Worm (Caenorhabditis elegans) whole organism, early embryonic: Measurements from ENCODE around the gene ZK354.8.

ENCODE experiments used
- B0310.2 ChIP-seq: sonication (generic microtip); optimal IDR thresholded peaks from 2 replicates; lab custom pipeline; 2016; ENCODE audit warnings: mild to moderate bottlenecking, missing genetic modification characterization, missing compliant biosample characterization
- F13C5.2 ChIP-seq: sonication (generic microtip); optimal IDR thresholded peaks from 2 replicates; lab custom pipeline; 2017; ENCODE audit warnings: mild to moderate bottlenecking, missing genetic modification characterization, inconsistent platforms, missing compliant biosample characterization
- aly-1 ChIP-seq: sonication (generic microtip); optimal IDR thresholded peaks from 2 replicates; lab custom pipeline; 2016; ENCODE audit warnings: missing genetic modification characterization, missing compliant biosample characterization
- ama-1 ChIP-seq: fragments of 150-350 bp; optimal IDR thresholded peaks from 2 replicates; lab custom pipeline; 2014
- ceh-13 ChIP-seq: fragments of 200-800 bp; sonication (Bioruptor generic); optimal IDR thresholded peaks from 2 replicates; lab custom pipeline; 2018; ENCODE audit warnings: mild to moderate bottlenecking, missing genetic modification characterization, missing compliant biosample characterization
- ceh-36 ChIP-seq: sonication (generic microtip); optimal IDR thresholded peaks from 2 replicates; lab custom pipeline; 2016; ENCODE audit warnings: missing genetic modification characterization, inconsistent platforms, missing compliant biosample characterization
- ets-7 ChIP-seq: sonication (generic microtip); optimal IDR thresholded peaks from 2 replicates; lab custom pipeline; 2016; ENCODE audit warnings: missing genotype, missing genetic modification characterization, missing compliant biosample characterization
- flt-1 ChIP-seq: fragments of 200-800 bp; sonication (Bioruptor generic); IDR thresholded peaks from 2 replicates; pipeline ENCODE4 v1.3.6; 2022; ENCODE audit warnings: missing genetic modification characterization, missing compliant biosample characterization
- hmbx-1 ChIP-seq: sonication (generic microtip); optimal IDR thresholded peaks from 2 replicates; lab custom pipeline; 2016; ENCODE audit warnings: mild to moderate bottlenecking, missing genetic modification characterization, missing compliant biosample characterization
- hmg-4 ChIP-seq: fragments of 200-800 bp; sonication (Bioruptor generic); optimal IDR thresholded peaks from 2 replicates; lab custom pipeline; 2018; ENCODE audit warnings: mild to moderate bottlenecking, missing genetic modification characterization, missing compliant biosample characterization
- hnd-1 ChIP-seq: sonication (generic microtip); optimal IDR thresholded peaks from 2 replicates; lab custom pipeline; 2016; ENCODE audit warnings: missing genetic modification characterization, missing compliant biosample characterization
- pes-1 ChIP-seq: fragments of 200-800 bp; sonication (Bioruptor generic); IDR thresholded peaks from 2 replicates; pipeline ENCODE4 v1.3.6; 2022; ENCODE audit warnings: missing genetic modification reagents, missing genetic modification characterization, missing compliant biosample characterization
- scrt-1 ChIP-seq: fragments of 200-800 bp; sonication (Bioruptor generic); IDR thresholded peaks from 2 replicates; pipeline ENCODE4 v1.3.6; 2022; ENCODE audit warnings: missing genetic modification characterization, missing compliant biosample characterization
- sea-1 ChIP-seq: fragments of 200-800 bp; sonication (Bioruptor generic); conservative IDR thresholded peaks from 2 replicates; pipeline ENCODE4 v1.3.6; 2022; ENCODE audit warnings: missing genetic modification characterization, missing compliant biosample characterization
- tbx-11 ChIP-seq: fragments of 200-800 bp; sonication (Bioruptor generic); IDR thresholded peaks from 2 replicates; pipeline ENCODE4 v1.3.6; 2022; ENCODE audit warnings: missing genetic modification characterization, missing compliant biosample characterization
- tbx-37 ChIP-seq: fragments of 200-800 bp; sonication (Bioruptor generic); conservative IDR thresholded peaks from 2 replicates; pipeline ENCODE4 v1.3.6; 2022; ENCODE audit warnings: missing genetic modification reagents, missing genetic modification characterization, missing compliant biosample characterization
- tra-4 ChIP-seq: sonication (generic microtip); optimal IDR thresholded peaks from 2 replicates; lab custom pipeline; 2017; ENCODE audit warnings: missing genetic modification characterization, missing compliant biosample characterization

The ZK354.8 gene

ce11 chrIV:5287190-5287589 lies 18.8 kb downstream of the ZK354.8 start:
- TF ChIP-seq F13C5.2 (tag; lab: Kevin White, UChicago): no peak
- no peak for TF ChIP-seq B0310.2
- no peak for TF ChIP-seq ama-1 (lab: Kevin White, UChicago)
- no peak for TF ChIP-seq tra-4 (tag; lab: Kevin White, UChicago)
- no peak for TF ChIP-seq hmbx-1 (tag; lab: Kevin White, UChicago)
- TF ChIP-seq pes-1 (GFP tag; lab: Robert Waterston, UW): no peak
- TF ChIP-seq aly-1: no peak
- TF ChIP-seq flt-1 (GFP tag; lab: Robert Waterston, UW): no peak
- no peak for TF ChIP-seq sea-1 (GFP tag; lab: Robert Waterston, UW)
- TF ChIP-seq tbx-11 (GFP tag; lab: Robert Waterston, UW): no peak
- no peak for TF ChIP-seq ets-7

ce11 chrIV:5281457-5281856 lies 24.5 kb downstream of the ZK354.8 start:
- TF ChIP-seq tbx-37 (GFP tag; lab: Robert Waterston, UW) (no peak), aly-1 (no peak), tra-4 (tag; lab: Kevin White, UChicago) (no peak), B0310.2 (no peak), hmg-4 (GFP tag; lab: Kevin White, UChicago) (no peak), flt-1 (GFP tag; lab: Robert Waterston, UW) (no peak), ceh-36 (tag; lab: Kevin White, UChicago) (no peak), hmbx-1 (tag; lab: Kevin White, UChicago) (no peak), pes-1 (GFP tag; lab: Robert Waterston, UW) (no peak), ama-1 (lab: Kevin White, UChicago) (no peak), F13C5.2 (tag; lab: Kevin White, UChicago) (no peak), ceh-13 (GFP tag; lab: Kevin White, UChicago) (no peak), scrt-1 (GFP tag; lab: Robert Waterston, UW) (no peak), sea-1 (GFP tag; lab: Robert Waterston, UW) (no peak), ets-7 (no peak), tbx-11 (GFP tag; lab: Robert Waterston, UW) (no peak), hnd-1 (tag; lab: Kevin White, UChicago) (no peak)

- TF ChIP-seq tbx-37 (GFP tag; lab: Robert Waterston, UW): no peak
- TF ChIP-seq tbx-11 (GFP tag; lab: Robert Waterston, UW): no peak
- no peak for TF ChIP-seq ceh-13 (GFP tag; lab: Kevin White, UChicago)
Measured at ce11 chrIV:5277752-5278151, 28.2 kb downstream of the ZK354.8 start, which contains the start of gene F36H12.17. Gene F36H12.17 (minus strand): TSS chrIV:5277852.

ce11 chrIV:5274123-5274581 lies 31.8 kb downstream of the ZK354.8 start, which contains the start of gene slfl-4:
Gene slfl-4 (plus strand): TSS chrIV:5274531.
- TF ChIP-seq tbx-37 (GFP tag; lab: Robert Waterston, UW): no peak
- TF ChIP-seq hmbx-1 (tag; lab: Kevin White, UChicago): no peak
- TF ChIP-seq scrt-1 (GFP tag; lab: Robert Waterston, UW): no peak
- TF ChIP-seq sea-1 (GFP tag; lab: Robert Waterston, UW): no peak
- TF ChIP-seq ets-7: no peak
- no peak for TF ChIP-seq ceh-36 (tag; lab: Kevin White, UChicago)
- no peak for TF ChIP-seq ceh-13 (GFP tag; lab: Kevin White, UChicago)
- TF ChIP-seq flt-1 (GFP tag; lab: Robert Waterston, UW): no peak
- TF ChIP-seq pes-1 (GFP tag; lab: Robert Waterston, UW): no peak
- TF ChIP-seq tbx-11 (GFP tag; lab: Robert Waterston, UW): no peak
- no peak for TF ChIP-seq ama-1 (lab: Kevin White, UChicago)
- no peak for TF ChIP-seq hnd-1 (tag; lab: Kevin White, UChicago)
- no peak for TF ChIP-seq B0310.2
- TF ChIP-seq hmg-4 (GFP tag; lab: Kevin White, UChicago): no peak
- TF ChIP-seq aly-1: no peak
- TF ChIP-seq F13C5.2 (tag; lab: Kevin White, UChicago): no peak
- TF ChIP-seq tra-4 (tag; lab: Kevin White, UChicago): no peak

- no peak for TF ChIP-seq hmg-4 (GFP tag; lab: Kevin White, UChicago)
- no peak for TF ChIP-seq tbx-11 (GFP tag; lab: Robert Waterston, UW)
- no peak for TF ChIP-seq ets-7
- no peak for TF ChIP-seq aly-1
- no peak for TF ChIP-seq hnd-1 (tag; lab: Kevin White, UChicago)
- TF ChIP-seq scrt-1 (GFP tag; lab: Robert Waterston, UW): no peak
- TF ChIP-seq sea-1 (GFP tag; lab: Robert Waterston, UW): no peak
- TF ChIP-seq ceh-36 (tag; lab: Kevin White, UChicago): no peak
- no peak for TF ChIP-seq pes-1 (GFP tag; lab: Robert Waterston, UW)
- no peak for TF ChIP-seq F13C5.2 (tag; lab: Kevin White, UChicago)
- TF ChIP-seq tra-4 (tag; lab: Kevin White, UChicago): no peak
- no peak for TF ChIP-seq B0310.2
Measured at ce11 chrIV:5273385-5273784, 32.6 kb downstream of the ZK354.8 start.

- TF ChIP-seq ets-7 (no peak), tra-4 (tag; lab: Kevin White, UChicago) (no peak), sea-1 (GFP tag; lab: Robert Waterston, UW) (no peak), ceh-36 (tag; lab: Kevin White, UChicago) (no peak), aly-1 (no peak), scrt-1 (GFP tag; lab: Robert Waterston, UW) (no peak), tbx-11 (GFP tag; lab: Robert Waterston, UW) (no peak), ama-1 (lab: Kevin White, UChicago) (no peak), flt-1 (GFP tag; lab: Robert Waterston, UW) (no peak), B0310.2 (no peak), hmbx-1 (tag; lab: Kevin White, UChicago) (no peak)
Measured at ce11 chrIV:5272518-5272917, 33.4 kb downstream of the ZK354.8 start, which contains the start of gene F36H12.3. Gene F36H12.3 (plus strand): TSS chrIV:5272818.

- no peak for TF ChIP-seq ama-1 (lab: Kevin White, UChicago)
Measured at ce11 chrIV:5268803-5269202, 37.1 kb downstream of the ZK354.8 start, which contains the start of gene F36H12.4. Gene F36H12.4 (plus strand): TSS chrIV:5269103.
